Worm (Caenorhabditis elegans) whole organism, midembryonic: ENCODE measurements around the gene unc-22.

Experiments used
- T22C8.4 ChIP-seq: fragments of 200-800 bp; sonication (Bioruptor generic); IDR thresholded peaks from 2 replicates; pipeline ENCODE4 v1.3.6; 2022; ENCODE audit warnings: missing genetic modification characterization, missing compliant biosample characterization
- cog-1 ChIP-seq: sonication (generic microtip); optimal IDR thresholded peaks from 2 replicates; lab custom pipeline; 2016; ENCODE audit warnings: missing genetic modification characterization, missing compliant biosample characterization
- flt-1 ChIP-seq: fragments of 200-800 bp; sonication (Bioruptor generic); IDR thresholded peaks from 2 replicates; pipeline ENCODE4 v1.3.6; 2022; ENCODE audit warnings: missing genetic modification characterization, missing compliant biosample characterization
- klf-2 ChIP-seq: fragments of 200-800 bp; sonication (Bioruptor generic); conservative IDR thresholded peaks from 2 replicates; pipeline ENCODE4 v1.3.6; 2022; ENCODE audit warnings: missing genetic modification reagents, missing genetic modification characterization, missing compliant biosample characterization
- med-1 ChIP-seq: sonication (generic microtip); optimal IDR thresholded peaks from 2 replicates; lab custom pipeline; 2017; ENCODE audit warnings: missing genetic modification characterization, mild to moderate bottlenecking, missing compliant biosample characterization, antibody characterized with exemption, missing genetic modification reagents; ENCODE audit not compliant: insufficient read depth
- ref-1 ChIP-seq: fragments of 200-800 bp; sonication (Bioruptor generic); conservative IDR thresholded peaks from 2 replicates; pipeline ENCODE4 v1.3.6; 2022; ENCODE audit warnings: missing genetic modification reagents, missing genetic modification characterization, missing compliant biosample characterization
- tab-1 ChIP-seq: fragments of 200-800 bp; sonication (Bioruptor generic); IDR thresholded peaks from 2 replicates; pipeline ENCODE4 v1.3.6; 2022; ENCODE audit warnings: missing genetic modification characterization, missing compliant biosample characterization
- ztf-23 ChIP-seq: fragments of 200-800 bp; sonication (Bioruptor generic); IDR thresholded peaks from 2 replicates; pipeline ENCODE4 v1.3.6; 2022; ENCODE audit warnings: missing genetic modification reagents, missing genetic modification characterization, missing compliant biosample characterization
- ztf-29 ChIP-seq: fragments of 200-800 bp; sonication (Bioruptor generic); IDR thresholded peaks from 2 replicates; pipeline ENCODE4 v1.3.6; 2022; ENCODE audit warnings: missing genetic modification reagents, missing genetic modification characterization, missing compliant biosample characterization

unc-22 gene

ce11 chrIV:11924092-11924491 is 86.7 kb downstream of the unc-22 start:
- TF ChIP-seq cog-1 (tag; lab: Kevin White, UChicago) (no peak), med-1 (GFP tag; lab: Kevin White, UChicago) (no peak), tab-1 (GFP tag; lab: Robert Waterston, UW) (no peak), ref-1 (GFP tag; lab: Robert Waterston, UW) (no peak), ztf-29 (GFP tag; lab: Robert Waterston, UW) (no peak), klf-2 (GFP tag; lab: Robert Waterston, UW) (no peak), flt-1 (GFP tag; lab: Robert Waterston, UW) (no peak), ztf-23 (GFP tag; lab: Robert Waterston, UW) (no peak), T22C8.4 (GFP tag; lab: Robert Waterston, UW) (no peak)

ce11 chrIV:11923074-11923473 is 87.7 kb downstream of the unc-22 start, which contains the start of gene srlf-31:
Gene srlf-31 (minus strand): TSS chrIV:11923174.
- TF ChIP-seq cog-1 (tag; lab: Kevin White, UChicago) = no peak
- no peak for TF ChIP-seq klf-2 (GFP tag; lab: Robert Waterston, UW)
- no peak for TF ChIP-seq flt-1 (GFP tag; lab: Robert Waterston, UW)
- TF ChIP-seq med-1 (GFP tag; lab: Kevin White, UChicago) = no peak
- TF ChIP-seq T22C8.4 (GFP tag; lab: Robert Waterston, UW) = no peak
- TF ChIP-seq ztf-29 (GFP tag; lab: Robert Waterston, UW) = no peak
- TF ChIP-seq tab-1 (GFP tag; lab: Robert Waterston, UW) = no peak
- no peak for TF ChIP-seq ref-1 (GFP tag; lab: Robert Waterston, UW)
- no peak for TF ChIP-seq ztf-23 (GFP tag; lab: Robert Waterston, UW)
